Worm (Caenorhabditis elegans) whole organism, early embryonic: ENCODE data around the gene col-102.

ENCODE experiments used
- F13C5.2 ChIP-seq: sonication (generic microtip); optimal IDR thresholded peaks from 2 replicates; lab custom pipeline; 2017; ENCODE audit warnings: mild to moderate bottlenecking, missing genetic modification characterization, inconsistent platforms, missing compliant biosample characterization
- ama-1 ChIP-seq: fragments of 150-350 bp; optimal IDR thresholded peaks from 2 replicates; lab custom pipeline; 2014
- ceh-13 ChIP-seq: fragments of 200-800 bp; sonication (Bioruptor generic); optimal IDR thresholded peaks from 2 replicates; lab custom pipeline; 2018; ENCODE audit warnings: mild to moderate bottlenecking, missing genetic modification characterization, missing compliant biosample characterization
- ceh-36 ChIP-seq: sonication (generic microtip); optimal IDR thresholded peaks from 2 replicates; lab custom pipeline; 2016; ENCODE audit warnings: missing genetic modification characterization, inconsistent platforms, missing compliant biosample characterization
- flt-1 ChIP-seq: fragments of 200-800 bp; sonication (Bioruptor generic); IDR thresholded peaks from 2 replicates; pipeline ENCODE4 v1.3.6; 2022; ENCODE audit warnings: missing genetic modification characterization, missing compliant biosample characterization
- pes-1 ChIP-seq: fragments of 200-800 bp; sonication (Bioruptor generic); IDR thresholded peaks from 2 replicates; pipeline ENCODE4 v1.3.6; 2022; ENCODE audit warnings: missing genetic modification reagents, missing genetic modification characterization, missing compliant biosample characterization

- TF ChIP-seq ama-1 (lab: Kevin White, UChicago) (no peak), F13C5.2 (tag; lab: Kevin White, UChicago) (no peak), pes-1 (no peak), flt-1 (no peak), ceh-36 (tag; lab: Kevin White, UChicago) (no peak), ceh-13 (no peak)
These were observed 9.4 kb upstream of the col-102 start for ce11 chrIV:594840-595239.
